Fruit fly (Drosophila melanogaster) whole organism, embryonic: ENCODE results near the gene CG42240.
A peak's percentile ranks its signal among the peaks of the same experiment; 100 is the strongest.

Experiments
- BEAF-32 ChIP-seq: fragments of 200-800 bp; sonication (Bioruptor generic); optimal IDR thresholded peaks from 3 replicates; lab custom pipeline; 2017; ENCODE audit warnings: missing biosample characterization, missing genetic modification characterization, mild to moderate bottlenecking, moderate library complexity, missing genetic modification reagents
- CG10462 ChIP-seq: fragments of 200-800 bp; sonication (Bioruptor generic); optimal IDR thresholded peaks from 2 replicates; lab custom pipeline; 2016; ENCODE audit warnings: missing biosample characterization, missing genetic modification characterization
- CG11504 ChIP-seq: fragments of 200-800 bp; sonication (Bioruptor generic); optimal IDR thresholded peaks from 3 replicates; lab custom pipeline; 2019; ENCODE audit warnings: missing biosample characterization, mild to moderate bottlenecking, missing genetic modification characterization, moderate library complexity
- CG12391 ChIP-seq: fragments of 200-800 bp; sonication (Bioruptor generic); optimal IDR thresholded peaks from 3 replicates; lab custom pipeline; 2018; ENCODE audit warnings: missing biosample characterization, mild to moderate bottlenecking, missing genetic modification characterization, moderate library complexity
- CG13296 ChIP-seq: fragments of 200-800 bp; sonication (Bioruptor generic); optimal IDR thresholded peaks from 3 replicates; lab custom pipeline; 2018; ENCODE audit warnings: missing biosample characterization, mild to moderate bottlenecking, missing genetic modification characterization
- CG13894 ChIP-seq: fragments of 200-800 bp; sonication (Bioruptor generic); optimal IDR thresholded peaks from 3 replicates; lab custom pipeline; 2018; ENCODE audit warnings: missing biosample characterization, mild to moderate bottlenecking, missing genetic modification characterization, moderate library complexity
- CG15011 ChIP-seq: fragments of 200-800 bp; sonication (Bioruptor generic); optimal IDR thresholded peaks from 3 replicates; lab custom pipeline; 2018; ENCODE audit warnings: missing biosample characterization, mild to moderate bottlenecking, missing genetic modification characterization
- CG15269 ChIP-seq: fragments of 200-800 bp; sonication (Bioruptor generic); optimal IDR thresholded peaks from 2 replicates; lab custom pipeline; 2018; ENCODE audit warnings: missing biosample characterization, mild to moderate bottlenecking, missing genetic modification characterization, moderate library complexity
- CG15479 ChIP-seq: fragments of 200-800 bp; sonication (Bioruptor generic); optimal IDR thresholded peaks from 3 replicates; lab custom pipeline; 2019; ENCODE audit warnings: missing biosample characterization, mild to moderate bottlenecking, missing genetic modification characterization, moderate library complexity
- CG15514 ChIP-seq: fragments of 200-800 bp; sonication (Bioruptor generic); optimal IDR thresholded peaks from 3 replicates; lab custom pipeline; 2017; ENCODE audit warnings: missing biosample characterization, missing genetic modification characterization, mild to moderate bottlenecking, moderate library complexity, missing genetic modification reagents
- CG17186 ChIP-seq: fragments of 200-800 bp; sonication (Bioruptor generic); optimal IDR thresholded peaks from 3 replicates; lab custom pipeline; 2017; ENCODE audit warnings: missing biosample characterization, missing genetic modification reagents, missing genetic modification characterization
- CG17359 ChIP-seq: fragments of 200-800 bp; sonication (Bioruptor generic); optimal IDR thresholded peaks from 3 replicates; lab custom pipeline; 2018; ENCODE audit warnings: missing biosample characterization, mild to moderate bottlenecking, missing genetic modification characterization, moderate library complexity
- CG18599 ChIP-seq: fragments of 200-800 bp; sonication (Bioruptor generic); optimal IDR thresholded peaks from 3 replicates; lab custom pipeline; 2017; ENCODE audit warnings: missing biosample characterization, missing genetic modification characterization, mild to moderate bottlenecking, moderate library complexity, missing genetic modification reagents
- CG2202 ChIP-seq: fragments of 200-800 bp; sonication (Bioruptor generic); optimal IDR thresholded peaks from 2 replicates; lab custom pipeline; 2018; ENCODE audit warnings: missing biosample characterization, mild to moderate bottlenecking, missing genetic modification characterization
- CG30403 ChIP-seq: fragments of 200-800 bp; sonication (Bioruptor generic); optimal IDR thresholded peaks from 3 replicates; lab custom pipeline; 2016; ENCODE audit warnings: missing biosample characterization, missing genetic modification characterization
- CG31365 ChIP-seq: fragments of 200-800 bp; sonication (Bioruptor generic); optimal IDR thresholded peaks from 2 replicates; lab custom pipeline; 2018; ENCODE audit warnings: missing biosample characterization, mild to moderate bottlenecking, missing genetic modification characterization
- CG32767 ChIP-seq: fragments of 200-800 bp; sonication (Bioruptor generic); IDR thresholded peaks from 2 replicates; pipeline ENCODE4 v1.3.6; 2022; ENCODE audit warnings: missing biosample characterization, missing genetic modification characterization
- CG42726 ChIP-seq: fragments of 200-800 bp; sonication (Bioruptor generic); IDR thresholded peaks from 2 replicates; pipeline ENCODE4 v1.3.6; 2022; ENCODE audit warnings: missing biosample characterization, missing genetic modification characterization; ENCODE audit not compliant: partially characterized antibody
- CG4854 ChIP-seq: fragments of 200-800 bp; sonication (Bioruptor generic); optimal IDR thresholded peaks from 2 replicates; lab custom pipeline; 2016; ENCODE audit warnings: missing biosample characterization, missing genetic modification characterization, inconsistent platforms
- CG6175 ChIP-seq: fragments of 200-800 bp; sonication (Bioruptor generic); IDR thresholded peaks from 3 replicates; pipeline ENCODE4 v1.3.6; 2022; ENCODE audit warnings: missing biosample characterization, missing genetic modification characterization
- CG6254 ChIP-seq: fragments of 200-800 bp; sonication (Bioruptor generic); optimal IDR thresholded peaks from 3 replicates; lab custom pipeline; 2017; ENCODE audit warnings: mild to moderate bottlenecking, missing biosample characterization, missing genetic modification reagents, missing genetic modification characterization
- CG6689 ChIP-seq: fragments of 200-800 bp; sonication (Bioruptor generic); IDR thresholded peaks from 2 replicates; pipeline ENCODE4 v1.3.6; 2022; ENCODE audit warnings: missing biosample characterization, missing genetic modification characterization
- CG7786 ChIP-seq: fragments of 200-800 bp; sonication (Bioruptor generic); optimal IDR thresholded peaks from 2 replicates; lab custom pipeline; 2016; ENCODE audit warnings: missing biosample characterization, missing genetic modification characterization
- CG9932 ChIP-seq: fragments of 200-800 bp; sonication (Bioruptor generic); IDR thresholded peaks from 2 replicates; pipeline ENCODE4 v1.3.6; 2022; ENCODE audit warnings: missing biosample characterization, missing genetic modification characterization
- HLH4C ChIP-seq: fragments of 200-800 bp; sonication (Bioruptor generic); IDR thresholded peaks from 3 replicates; pipeline ENCODE4 v1.3.6; 2022; ENCODE audit warnings: missing biosample characterization, missing genetic modification characterization; ENCODE audit not compliant: partially characterized antibody
- Hmr ChIP-seq: fragments of 200-800 bp; sonication (Bioruptor generic); optimal IDR thresholded peaks from 3 replicates; lab custom pipeline; 2017; ENCODE audit warnings: mild to moderate bottlenecking, missing biosample characterization, missing genetic modification reagents, missing genetic modification characterization
- Hr51 ChIP-seq, 2 experiments: fragments of 200-800 bp; sonication (Bioruptor generic); optimal IDR thresholded peaks; 2 replicates in 1 of 2; 3 replicates in 1 of 2; lab custom pipeline; 2016 to 2018; ENCODE audit warnings: missing biosample characterization in 2 of 2, missing genetic modification characterization in 2 of 2, mild to moderate bottlenecking in 1 of 2, moderate library complexity in 1 of 2
- Pdp1 ChIP-seq, 2 experiments: fragments of 200-800 bp; sonication (Bioruptor generic); optimal IDR thresholded peaks; 3 replicates each; lab custom pipeline; 2016; ENCODE audit warnings: missing biosample characterization in 2 of 2, missing genetic modification characterization in 2 of 2, mild to moderate bottlenecking in 1 of 2, moderate library complexity in 1 of 2
- Scr ChIP-seq: fragments of 200-800 bp; sonication (Bioruptor generic); IDR thresholded peaks from 2 replicates; pipeline ENCODE4 v1.3.6; 2022; ENCODE audit warnings: missing biosample characterization, missing genetic modification characterization; ENCODE audit not compliant: partially characterized antibody
- al ChIP-seq: fragments of 200-800 bp; sonication (Bioruptor generic); IDR thresholded peaks from 2 replicates; pipeline ENCODE4 v1.3.6; 2022; ENCODE audit warnings: missing biosample characterization, missing genetic modification characterization
- aop ChIP-seq: fragments of 200-800 bp; sonication (Bioruptor generic); IDR thresholded peaks from 2 replicates; pipeline ENCODE4 v1.3.6; 2022; ENCODE audit warnings: missing biosample characterization, missing genetic modification characterization
- cg ChIP-seq: fragments of 200-800 bp; sonication (Bioruptor generic); optimal IDR thresholded peaks from 3 replicates; lab custom pipeline; 2019; ENCODE audit warnings: missing biosample characterization, mild to moderate bottlenecking, missing genetic modification characterization, moderate library complexity
- chinmo ChIP-seq: fragments of 200-800 bp; sonication (Bioruptor generic); IDR thresholded peaks from 4 replicates; pipeline ENCODE4 v1.3.6; 2022; ENCODE audit warnings: missing biosample characterization, missing genetic modification characterization; ENCODE audit not compliant: partially characterized antibody
- crol ChIP-seq: fragments of 200-800 bp; sonication (Bioruptor generic); IDR thresholded peaks from 2 replicates; pipeline ENCODE4 v1.3.6; 2022; ENCODE audit warnings: missing biosample characterization, missing genetic modification characterization
- dysf ChIP-seq: fragments of 200-800 bp; sonication (Bioruptor generic); IDR thresholded peaks from 3 replicates; pipeline ENCODE4 v1.3.6; 2022; ENCODE audit warnings: missing biosample characterization, missing genetic modification characterization
- gem ChIP-seq: fragments of 200-800 bp; sonication (Bioruptor generic); optimal IDR thresholded peaks from 2 replicates; lab custom pipeline; 2019; ENCODE audit warnings: missing biosample characterization, mild to moderate bottlenecking, missing genetic modification characterization, moderate library complexity
- grn ChIP-seq: fragments of 200-800 bp; sonication (Bioruptor generic); optimal IDR thresholded peaks from 3 replicates; lab custom pipeline; 2017; ENCODE audit warnings: missing biosample characterization, missing genetic modification characterization
- kah ChIP-seq: fragments of 200-800 bp; sonication (Bioruptor generic); optimal IDR thresholded peaks from 2 replicates; lab custom pipeline; 2018; ENCODE audit warnings: missing biosample characterization, mild to moderate bottlenecking, missing genetic modification characterization
- ken ChIP-seq: fragments of 200-800 bp; sonication (Bioruptor generic); IDR thresholded peaks from 3 replicates; pipeline ENCODE4 v1.3.6; 2022; ENCODE audit warnings: missing biosample characterization, missing genetic modification characterization
- luna ChIP-seq: fragments of 200-800 bp; sonication (Bioruptor generic); optimal IDR thresholded peaks from 2 replicates; lab custom pipeline; 2016; ENCODE audit warnings: missing biosample characterization, missing genetic modification characterization
- psq ChIP-seq: fragments of 200-800 bp; sonication (Bioruptor generic); optimal IDR thresholded peaks from 2 replicates; lab custom pipeline; 2017; ENCODE audit warnings: missing biosample characterization, missing genetic modification characterization
- ro ChIP-seq: fragments of 200-800 bp; sonication (Bioruptor generic); IDR thresholded peaks from 2 replicates; pipeline ENCODE4 v1.3.6; 2022; ENCODE audit warnings: missing biosample characterization, missing genetic modification characterization
- run ChIP-seq: fragments of 200-800 bp; sonication (Bioruptor generic); optimal IDR thresholded peaks from 3 replicates; lab custom pipeline; 2018; ENCODE audit warnings: missing biosample characterization, mild to moderate bottlenecking, missing genetic modification characterization
- sd ChIP-seq: fragments of 200-800 bp; sonication (Bioruptor generic); optimal IDR thresholded peaks from 3 replicates; lab custom pipeline; 2018; ENCODE audit warnings: missing biosample characterization, mild to moderate bottlenecking, missing genetic modification characterization, moderate library complexity
- shn ChIP-seq: fragments of 200-800 bp; sonication (Bioruptor generic); optimal IDR thresholded peaks from 3 replicates; lab custom pipeline; 2016; ENCODE audit warnings: missing biosample characterization, missing genetic modification characterization
- sima ChIP-seq: fragments of 200-800 bp; sonication (Bioruptor generic); optimal IDR thresholded peaks from 2 replicates; lab custom pipeline; 2016; ENCODE audit warnings: missing biosample characterization, missing genetic modification characterization
- so ChIP-seq: fragments of 200-800 bp; sonication (Bioruptor generic); IDR thresholded peaks from 3 replicates; pipeline ENCODE4 v1.3.6; 2022; ENCODE audit warnings: missing biosample characterization, missing genetic modification characterization
- vnd ChIP-seq: fragments of 200-800 bp; sonication (Bioruptor generic); IDR thresholded peaks from 3 replicates; pipeline ENCODE4 v1.3.6; 2022; ENCODE audit warnings: missing biosample characterization, missing genetic modification characterization; ENCODE audit not compliant: partially characterized antibody

CG42240 gene

DNA sequence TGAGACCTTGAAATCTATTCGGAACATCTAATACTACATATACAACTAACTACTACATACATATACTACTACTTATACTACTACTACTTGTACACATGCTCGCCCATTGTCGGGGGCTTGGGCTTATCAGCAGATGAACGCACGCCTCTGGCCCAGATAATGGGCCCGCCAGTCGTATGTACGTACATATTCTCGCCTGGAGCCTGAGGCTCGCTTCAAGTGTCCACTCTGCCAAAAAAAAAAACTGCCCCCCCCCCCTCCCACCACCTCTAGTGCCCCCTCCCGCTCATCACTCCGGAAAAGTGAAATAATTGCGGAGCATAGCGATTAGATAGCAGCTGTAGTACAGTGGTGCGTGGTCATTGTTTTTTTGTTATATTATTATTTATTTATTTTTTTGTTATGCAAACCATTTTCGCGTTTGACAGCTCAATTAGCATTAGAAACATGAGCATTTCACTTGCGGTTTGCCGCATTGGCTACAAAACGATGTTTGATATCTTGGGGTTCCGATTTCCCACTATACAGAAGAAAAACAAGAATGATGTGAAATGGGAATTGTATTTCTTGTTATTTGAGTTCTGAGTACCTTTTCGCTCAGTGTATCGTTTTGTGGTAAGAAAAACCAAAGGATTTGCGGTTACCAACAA is 26.2 kb downstream of the CG42240 start (continued):
- TF ChIP-seq CG10462 (no peak), CG32767 (GFP tag; lab: Robert Waterston, UW) (no peak), Scr (GFP tag; lab: Robert Waterston, UW) (no peak), CG15269 (tag; lab: Kevin White, UChicago) (peak; percentile 44), so (GFP tag; lab: Robert Waterston, UW) (no peak), BEAF-32 (GFP tag; lab: Kevin White, UChicago) (no peak), kah (GFP tag; lab: Kevin White, UChicago) (no peak), CG12391 (no peak), CG17359 (tag; lab: Kevin White, UChicago) (peak; percentile 9), CG31365 (tag; lab: Kevin White, UChicago) (no peak), CG6175 (no peak), ken (GFP tag; lab: Robert Waterston, UW) (no peak), psq (GFP tag; lab: Kevin White, UChicago) (no peak), run (no peak), CG11504 (tag; lab: Kevin White, UChicago) (peak; percentile 50), Hmr (GFP tag; lab: Kevin White, UChicago) (peak; percentile 31), CG9932 (GFP tag; lab: Robert Waterston, UW) (0 out of 2 replicates have a peak, but pooled peaks have one; percentile 25), HLH4C (GFP tag; lab: Robert Waterston, UW) (no peak), cg (GFP tag; lab: Kevin White, UChicago) (peak; percentile 54), sima (GFP tag; lab: Kevin White, UChicago) (no peak), CG6254 (GFP tag; lab: Kevin White, UChicago) (no peak), CG15011 (no peak), CG7786 (no peak), CG6689 (GFP tag; lab: Robert Waterston, UW) (no peak), CG18599 (GFP tag; lab: Kevin White, UChicago) (peak; percentile 3), CG15479 (GFP tag; lab: Kevin White, UChicago) (no peak), sd (tag; lab: Kevin White, UChicago) (peak; percentile 67), gem (tag; lab: Kevin White, UChicago) (peak; percentile 50), ro (no peak), crol (GFP tag; lab: Robert Waterston, UW) (peak; percentile 95), shn (GFP tag; lab: Kevin White, UChicago) (no peak), Pdp1 (GFP tag; optimal IDR thresholded peaks at IDR 0.05; lab: Kevin White, UChicago) (peak in 1 of 2 experiments; percentile 15), CG13894 (tag; lab: Kevin White, UChicago) (peak; percentile 3), al (GFP tag; lab: Robert Waterston, UW) (no peak), CG30403 (peak; percentile 18), CG42726 (GFP tag; lab: Robert Waterston, UW) (no peak), luna (no peak), CG4854 (GFP tag; lab: Kevin White, UChicago) (no peak), CG15514 (GFP tag; lab: Kevin White, UChicago) (peak; percentile 2), grn (peak; percentile 35), CG13296 (GFP tag; lab: Kevin White, UChicago) (peak; percentile 25), aop (GFP tag; lab: Robert Waterston, UW) (no peak), chinmo (GFP tag; lab: Robert Waterston, UW) (peak; percentile 71; the same call in 2 of the 4 replicates), dysf (GFP tag; lab: Robert Waterston, UW) (peak; percentile 51; the same call in 2 of the 3 replicates), CG2202 (tag; lab: Kevin White, UChicago) (no peak), CG17186 (GFP tag; lab: Kevin White, UChicago) (no peak), Hr51 (GFP tag; optimal IDR thresholded peaks at IDR 0.05; lab: Kevin White, UChicago) (peak in 1 of 2 experiments; percentile 42), vnd (peak; percentile 48; the same call in 2 of the 3 replicates)
